Fruit fly (Drosophila melanogaster) whole organism, embryonic: ENCODE results near the gene CG12056.
A peak's percentile ranks its signal among the peaks of the same experiment; 100 is the strongest.

Experiments
- Atf6 ChIP-seq: fragments of 200-800 bp; sonication (Bioruptor generic); IDR thresholded peaks from 2 replicates; pipeline ENCODE4 v1.3.6; 2022; ENCODE audit warnings: missing biosample characterization, missing genetic modification characterization
- B-H2 ChIP-seq: fragments of 200-800 bp; sonication (Bioruptor generic); optimal IDR thresholded peaks from 2 replicates; lab custom pipeline; 2018; ENCODE audit warnings: missing biosample characterization, mild to moderate bottlenecking, missing genetic modification characterization
- C15 ChIP-seq: fragments of 200-800 bp; sonication (Bioruptor generic); IDR thresholded peaks from 3 replicates; pipeline ENCODE4 v1.3.6; 2022; ENCODE audit warnings: missing biosample characterization, missing genetic modification characterization
- CG11247 ChIP-seq: fragments of 200-800 bp; sonication (Bioruptor generic); IDR thresholded peaks from 2 replicates; pipeline ENCODE4 v1.3.6; 2022; ENCODE audit warnings: missing biosample characterization, missing genetic modification characterization
- CG11723 ChIP-seq: fragments of 200-800 bp; sonication (Bioruptor generic); optimal IDR thresholded peaks from 2 replicates; lab custom pipeline; 2017; ENCODE audit warnings: missing biosample characterization, mild to moderate bottlenecking, missing genetic modification characterization
- CG13296 ChIP-seq: fragments of 200-800 bp; sonication (Bioruptor generic); optimal IDR thresholded peaks from 3 replicates; lab custom pipeline; 2018; ENCODE audit warnings: missing biosample characterization, mild to moderate bottlenecking, missing genetic modification characterization
- CG14667 ChIP-seq: fragments of 200-800 bp; sonication (Bioruptor generic); IDR thresholded peaks from 2 replicates; pipeline ENCODE4 v1.3.6; 2022; ENCODE audit warnings: missing biosample characterization, missing genetic modification characterization
- CG16779 ChIP-seq: fragments of 200-800 bp; sonication (Bioruptor generic); IDR thresholded peaks from 2 replicates; pipeline ENCODE4 v1.3.6; 2022; ENCODE audit warnings: missing biosample characterization, missing genetic modification characterization
- CG16813 ChIP-seq: fragments of 200-800 bp; sonication (Bioruptor generic); IDR thresholded peaks from 3 replicates; pipeline ENCODE4 v1.3.6; 2022; ENCODE audit warnings: missing biosample characterization, missing genetic modification characterization; ENCODE audit not compliant: partially characterized antibody
- CG1832 ChIP-seq: fragments of 200-800 bp; sonication (Bioruptor generic); optimal IDR thresholded peaks from 2 replicates; lab custom pipeline; 2017; ENCODE audit warnings: missing biosample characterization, mild to moderate bottlenecking, missing genetic modification characterization, inconsistent platforms
- CG30431 ChIP-seq: fragments of 200-800 bp; sonication (Bioruptor generic); optimal IDR thresholded peaks from 2 replicates; lab custom pipeline; 2017; ENCODE audit warnings: missing biosample characterization, missing genetic modification characterization
- CG31224 ChIP-seq: fragments of 200-800 bp; sonication (Bioruptor generic); IDR thresholded peaks from 2 replicates; pipeline ENCODE4 v1.3.6; 2022; ENCODE audit warnings: missing biosample characterization, missing genetic modification characterization
- CG33213 ChIP-seq: fragments of 200-800 bp; sonication (Bioruptor generic); optimal IDR thresholded peaks from 3 replicates; lab custom pipeline; 2016; ENCODE audit warnings: missing biosample characterization, missing genetic modification characterization
- CG6813 ChIP-seq: fragments of 200-800 bp; sonication (Bioruptor generic); optimal IDR thresholded peaks from 2 replicates; lab custom pipeline; 2017; ENCODE audit warnings: missing biosample characterization, missing genetic modification characterization, mild to moderate bottlenecking, moderate library complexity, missing genetic modification reagents
- CG7372 ChIP-seq: fragments of 200-800 bp; sonication (Bioruptor generic); IDR thresholded peaks from 2 replicates; pipeline ENCODE4 v1.3.6; 2022; ENCODE audit warnings: missing biosample characterization, missing genetic modification characterization
- CG7987 ChIP-seq: fragments of 200-800 bp; sonication (Bioruptor generic); optimal IDR thresholded peaks from 2 replicates; lab custom pipeline; 2018; ENCODE audit warnings: missing biosample characterization, mild to moderate bottlenecking, missing genetic modification characterization, moderate library complexity
- CG9932 ChIP-seq: fragments of 200-800 bp; sonication (Bioruptor generic); IDR thresholded peaks from 2 replicates; pipeline ENCODE4 v1.3.6; 2022; ENCODE audit warnings: missing biosample characterization, missing genetic modification characterization
- Doc2 ChIP-seq: fragments of 200-800 bp; sonication (Bioruptor generic); IDR thresholded peaks from 2 replicates; pipeline ENCODE4 v1.3.6; 2022; ENCODE audit warnings: missing biosample characterization, missing genetic modification characterization
- Drgx ChIP-seq: fragments of 200-800 bp; sonication (Bioruptor generic); IDR thresholded peaks from 2 replicates; pipeline ENCODE4 v1.3.6; 2022; ENCODE audit warnings: missing biosample characterization, missing genetic modification characterization
- Hsf ChIP-seq: fragments of 200-800 bp; sonication (Bioruptor generic); optimal IDR thresholded peaks from 3 replicates; lab custom pipeline; 2016; ENCODE audit warnings: missing biosample characterization, missing genetic modification characterization
- Jarid2 ChIP-seq: fragments of 200-800 bp; sonication (Bioruptor generic); optimal IDR thresholded peaks from 3 replicates; lab custom pipeline; 2017; ENCODE audit warnings: mild to moderate bottlenecking, missing biosample characterization, missing genetic modification reagents, missing genetic modification characterization
- Lim3 ChIP-seq: fragments of 200-800 bp; sonication (Bioruptor generic); IDR thresholded peaks from 2 replicates; pipeline ENCODE4 v1.3.6; 2022; ENCODE audit warnings: missing biosample characterization, missing genetic modification characterization
- Lpt ChIP-seq: fragments of >200 bp; optimal IDR thresholded peaks from 2 replicates; lab custom pipeline; 2018; ENCODE audit warnings: missing biosample characterization, missing genetic modification characterization
- Max ChIP-seq: fragments of 200-800 bp; sonication (Bioruptor generic); optimal IDR thresholded peaks from 2 replicates; lab custom pipeline; 2016; ENCODE audit warnings: missing biosample characterization, mild to moderate bottlenecking, missing genetic modification characterization
- Myb ChIP-seq: fragments of 200-800 bp; sonication (Bioruptor generic); optimal IDR thresholded peaks from 2 replicates; lab custom pipeline; 2016; ENCODE audit warnings: missing biosample characterization, missing genetic modification characterization
- NK7.1 ChIP-seq: fragments of 200-800 bp; sonication (Bioruptor generic); optimal IDR thresholded peaks from 3 replicates; lab custom pipeline; 2016; ENCODE audit warnings: missing biosample characterization, missing genetic modification characterization
- Nf-YA ChIP-seq: fragments of 200-800 bp; sonication (Bioruptor generic); IDR thresholded peaks from 2 replicates; pipeline ENCODE4 v1.3.6; 2022; ENCODE audit warnings: missing biosample characterization, missing genetic modification characterization
- Oli ChIP-seq: fragments of 200-800 bp; sonication (Bioruptor generic); optimal IDR thresholded peaks from 2 replicates; lab custom pipeline; 2018; ENCODE audit warnings: missing biosample characterization, mild to moderate bottlenecking, missing genetic modification characterization, moderate library complexity
- PHDP ChIP-seq: fragments of 200-800 bp; sonication (Bioruptor generic); optimal IDR thresholded peaks from 3 replicates; lab custom pipeline; 2018; ENCODE audit warnings: missing biosample characterization, mild to moderate bottlenecking, missing genetic modification characterization, moderate library complexity
- Sox100B ChIP-seq: fragments of 200-800 bp; sonication (Bioruptor generic); optimal IDR thresholded peaks from 3 replicates; lab custom pipeline; 2018; ENCODE audit warnings: missing biosample characterization, mild to moderate bottlenecking, missing genetic modification characterization
- Sox102F ChIP-seq: fragments of 200-800 bp; sonication (Bioruptor generic); optimal IDR thresholded peaks from 2 replicates; lab custom pipeline; 2018; ENCODE audit warnings: missing biosample characterization, mild to moderate bottlenecking, missing genetic modification characterization, moderate library complexity
- TFAM ChIP-seq: fragments of 200-800 bp; sonication (Bioruptor generic); optimal IDR thresholded peaks from 2 replicates; lab custom pipeline; 2017; ENCODE audit warnings: missing biosample characterization, missing genetic modification characterization, inconsistent platforms
- bsh ChIP-seq, 2 experiments: fragments of 200-800 bp; sonication (Bioruptor generic); optimal IDR thresholded peaks; 2 replicates each; lab custom pipeline; 2017 to 2018; ENCODE audit warnings: mild to moderate bottlenecking in 2 of 2, missing biosample characterization in 2 of 2, missing genetic modification characterization in 2 of 2, moderate library complexity in 1 of 2
- cad ChIP-seq: fragments of >200 bp; optimal IDR thresholded peaks from 2 replicates; lab custom pipeline; 2017; ENCODE audit warnings: missing biosample characterization, missing genetic modification characterization
- dm ChIP-seq: fragments of 200-800 bp; sonication (Bioruptor generic); optimal IDR thresholded peaks from 3 replicates; lab custom pipeline; 2016; ENCODE audit warnings: missing biosample characterization, missing genetic modification characterization
- dpn ChIP-seq, 2 experiments: fragments of 200-800 bp; sonication (Bioruptor generic); optimal IDR thresholded peaks; 3 replicates each; lab custom pipeline; 2016; ENCODE audit warnings: missing biosample characterization in 2 of 2, missing genetic modification characterization in 2 of 2
- ftz-f1 ChIP-seq: fragments of 200-800 bp; sonication (Bioruptor generic); optimal IDR thresholded peaks from 2 replicates; lab custom pipeline; 2016; ENCODE audit warnings: missing biosample characterization, missing genetic modification characterization
- gem ChIP-seq: fragments of 200-800 bp; sonication (Bioruptor generic); optimal IDR thresholded peaks from 2 replicates; lab custom pipeline; 2019; ENCODE audit warnings: missing biosample characterization, mild to moderate bottlenecking, missing genetic modification characterization, moderate library complexity
- h ChIP-seq: fragments of >200 bp; optimal IDR thresholded peaks from 2 replicates; lab custom pipeline; 2017
- hth ChIP-seq: fragments of >200 bp; optimal IDR thresholded peaks from 2 replicates; lab custom pipeline; 2017; ENCODE audit warnings: inconsistent platforms
- jigr1 ChIP-seq: fragments of 200-800 bp; sonication (Bioruptor generic); IDR thresholded peaks from 3 replicates; pipeline ENCODE4 v1.3.6; 2022; ENCODE audit warnings: missing biosample characterization, missing genetic modification characterization
- kni ChIP-seq: fragments of 200-800 bp; sonication (Bioruptor generic); optimal IDR thresholded peaks from 3 replicates; lab custom pipeline; 2017; ENCODE audit warnings: mild to moderate bottlenecking, missing biosample characterization, missing genetic modification reagents, missing genetic modification characterization
- lilli ChIP-seq: fragments of 200-800 bp; sonication (Bioruptor generic); optimal IDR thresholded peaks from 3 replicates; lab custom pipeline; 2016; ENCODE audit warnings: missing biosample characterization, missing genetic modification characterization
- mld ChIP-seq: fragments of 200-800 bp; sonication (Bioruptor generic); IDR thresholded peaks from 3 replicates; pipeline ENCODE4 v1.3.6; 2022; ENCODE audit warnings: missing biosample characterization, missing genetic modification characterization; ENCODE audit not compliant: partially characterized antibody
- odd ChIP-seq: fragments of 200-800 bp; sonication (Bioruptor generic); optimal IDR thresholded peaks from 2 replicates; lab custom pipeline; 2017; ENCODE audit warnings: missing biosample characterization, mild to moderate bottlenecking, missing genetic modification characterization
- repo ChIP-seq: fragments of 200-800 bp; sonication (Bioruptor generic); optimal IDR thresholded peaks from 2 replicates; lab custom pipeline; 2016; ENCODE audit warnings: missing biosample characterization, missing genetic modification characterization
- shn ChIP-seq: fragments of 200-800 bp; sonication (Bioruptor generic); optimal IDR thresholded peaks from 3 replicates; lab custom pipeline; 2016; ENCODE audit warnings: missing biosample characterization, missing genetic modification characterization
- so ChIP-seq: fragments of 200-800 bp; sonication (Bioruptor generic); IDR thresholded peaks from 3 replicates; pipeline ENCODE4 v1.3.6; 2022; ENCODE audit warnings: missing biosample characterization, missing genetic modification characterization
- unc-4 ChIP-seq: fragments of 200-800 bp; sonication (Bioruptor generic); IDR thresholded peaks from 2 replicates; pipeline ENCODE4 v1.3.6; 2022; ENCODE audit warnings: missing biosample characterization, missing genetic modification characterization; ENCODE audit not compliant: partially characterized antibody
- wek ChIP-seq: fragments of 200-800 bp; sonication (Bioruptor generic); optimal IDR thresholded peaks from 3 replicates; lab custom pipeline; 2018; ENCODE audit warnings: missing biosample characterization, mild to moderate bottlenecking, missing genetic modification characterization, moderate library complexity
- zen ChIP-seq: fragments of 200-800 bp; sonication (Bioruptor generic); optimal IDR thresholded peaks from 3 replicates; lab custom pipeline; 2018; ENCODE audit warnings: missing biosample characterization, mild to moderate bottlenecking, missing genetic modification characterization, moderate library complexity

The CG12056 gene

dm6 chrX:9163110-9163509, 29.4 kb upstream of the CG12056 start, which contains the start of gene mei-P26 (continued):
- peak; percentile 17; the same call in 1 of the 2 replicates for TF ChIP-seq CG9932 (GFP tag; lab: Robert Waterston, UW)
- no peak for TF ChIP-seq zen
- TF ChIP-seq CG14667 (GFP tag; lab: Robert Waterston, UW): no peak
- TF ChIP-seq wek (GFP tag; lab: Kevin White, UChicago): no peak
- no peak for TF ChIP-seq CG30431 (GFP tag; lab: Kevin White, UChicago)
- TF ChIP-seq CG16813 (GFP tag; lab: Robert Waterston, UW): peak; percentile 78
- no peak for TF ChIP-seq Max (GFP tag; lab: Kevin White, UChicago)
- no peak for TF ChIP-seq repo (GFP tag; lab: Kevin White, UChicago)
- no peak for TF ChIP-seq CG7987 (GFP tag; lab: Kevin White, UChicago)
- TF ChIP-seq gem (tag; lab: Kevin White, UChicago): no peak
- TF ChIP-seq dpn (GFP tag; optimal IDR thresholded peaks at IDR 0.05; lab: Kevin White, UChicago): no peak
- no peak for TF ChIP-seq cad (GFP tag; lab: Kevin White, UChicago)
- TF ChIP-seq Doc2 (GFP tag; lab: Robert Waterston, UW): no peak
- no peak for TF ChIP-seq TFAM (GFP tag; lab: Kevin White, UChicago)
- no peak for TF ChIP-seq Jarid2
- TF ChIP-seq CG11723: no peak
- peak; percentile 21 for TF ChIP-seq CG13296 (GFP tag; lab: Kevin White, UChicago)
- no peak for TF ChIP-seq CG31224 (GFP tag; lab: Robert Waterston, UW)
- no peak for TF ChIP-seq so (GFP tag; lab: Robert Waterston, UW)
- TF ChIP-seq B-H2 (GFP tag; lab: Kevin White, UChicago): no peak
- TF ChIP-seq Lpt (GFP tag; lab: Kevin White, UChicago): no peak
- TF ChIP-seq shn: no peak
- TF ChIP-seq h (lab: Kevin White, UChicago): no peak
- TF ChIP-seq mld (GFP tag; lab: Robert Waterston, UW): peak; percentile 74; the same call in 1 of the 3 replicates
- peak; percentile 84 for TF ChIP-seq unc-4 (GFP tag; lab: Robert Waterston, UW)
- TF ChIP-seq kni: no peak
- no peak for TF ChIP-seq Nf-YA (GFP tag; lab: Robert Waterston, UW)
- TF ChIP-seq Lim3 (GFP tag; lab: Robert Waterston, UW): no peak
- TF ChIP-seq CG7372: no peak
- TF ChIP-seq Sox102F (GFP tag; lab: Kevin White, UChicago): no peak
- no peak for TF ChIP-seq Myb (GFP tag; lab: Kevin White, UChicago)
- no peak for TF ChIP-seq lilli (GFP tag; lab: Kevin White, UChicago)

- TF ChIP-seq Drgx (GFP tag; lab: Robert Waterston, UW): 0 out of 2 replicates have a peak, but pooled peaks have one; percentile 46
- TF ChIP-seq ftz-f1 (GFP tag; lab: Kevin White, UChicago): peak; percentile 54
- peak; percentile 25 for TF ChIP-seq odd (GFP tag; lab: Kevin White, UChicago)
- peak; percentile 65 for TF ChIP-seq CG1832 (GFP tag; lab: Kevin White, UChicago)
- no peak for TF ChIP-seq PHDP (tag; lab: Kevin White, UChicago)
- TF ChIP-seq Oli (tag; lab: Kevin White, UChicago): no peak
- peak; percentile 74 for TF ChIP-seq dm (GFP tag; lab: Kevin White, UChicago)
- no peak for TF ChIP-seq Atf6 (GFP tag; lab: Robert Waterston, UW)
- TF ChIP-seq CG33213 (GFP tag; lab: Kevin White, UChicago): no peak
- TF ChIP-seq Sox100B (GFP tag; lab: Kevin White, UChicago): no peak
- TF ChIP-seq CG11247: no peak
- no peak for TF ChIP-seq jigr1 (GFP tag; lab: Robert Waterston, UW)
- peak in 1 of 2 experiments; percentile 41 for TF ChIP-seq bsh (GFP tag; optimal IDR thresholded peaks at IDR 0.05; lab: Kevin White, UChicago)
- no peak for TF ChIP-seq NK7.1 (GFP tag; lab: Kevin White, UChicago)
- TF ChIP-seq hth (lab: Kevin White, UChicago): no peak
- TF ChIP-seq CG16779: no peak
- no peak for TF ChIP-seq Hsf (GFP tag; lab: Kevin White, UChicago)
- TF ChIP-seq C15 (GFP tag; lab: Robert Waterston, UW): no peak
- TF ChIP-seq CG6813 (GFP tag; lab: Kevin White, UChicago): no peak
These were observed 28.6 kb upstream of the CG12056 start for dm6 chrX:9163645-9164509.
